Fruit fly (Drosophila melanogaster) whole organism, embryonic: ENCODE measurements around the gene CG6106.

Experiments used
- Awh ChIP-seq: fragments of 200-800 bp; sonication (Bioruptor generic); IDR thresholded peaks from 2 replicates; pipeline ENCODE4, ENCODE4 v1.3.6; 2022; ENCODE audit warnings: missing biosample characterization, missing genetic modification characterization
- CG10147 ChIP-seq: fragments of 200-800 bp; sonication (Bioruptor generic); optimal IDR thresholded peaks from 2 replicates; lab custom pipeline; 2019; ENCODE audit warnings: missing biosample characterization, mild to moderate bottlenecking, missing genetic modification characterization, moderate library complexity
- CG11093 ChIP-seq: fragments of 200-800 bp; sonication (Bioruptor generic); IDR thresholded peaks from 3 replicates; pipeline ENCODE4 v1.3.6; 2022; ENCODE audit warnings: missing biosample characterization, missing genetic modification characterization
- CG11398 ChIP-seq: fragments of 200-800 bp; sonication (Bioruptor generic); optimal IDR thresholded peaks from 2 replicates; lab custom pipeline; 2016; ENCODE audit warnings: missing biosample characterization, missing genetic modification characterization
- CG1233 ChIP-seq: fragments of 200-800 bp; sonication (Bioruptor generic); optimal IDR thresholded peaks from 4 replicates; lab custom pipeline; 2018; ENCODE audit warnings: missing biosample characterization, mild to moderate bottlenecking, missing genetic modification characterization
- CG13296 ChIP-seq: fragments of 200-800 bp; sonication (Bioruptor generic); optimal IDR thresholded peaks from 3 replicates; lab custom pipeline; 2018; ENCODE audit warnings: missing biosample characterization, mild to moderate bottlenecking, missing genetic modification characterization
- CG13424 ChIP-seq: fragments of 200-800 bp; sonication (Bioruptor generic); optimal IDR thresholded peaks from 2 replicates; lab custom pipeline; 2019; ENCODE audit warnings: missing biosample characterization, mild to moderate bottlenecking, missing genetic modification characterization, moderate library complexity
- CG14050 ChIP-seq: fragments of 200-800 bp; sonication (Bioruptor generic); IDR thresholded peaks from 3 replicates; pipeline ENCODE4 v1.3.6; 2022; ENCODE audit warnings: missing biosample characterization, missing genetic modification characterization
- CG1792 ChIP-seq: fragments of 200-800 bp; sonication (Bioruptor generic); optimal IDR thresholded peaks from 2 replicates; lab custom pipeline; 2016; ENCODE audit warnings: missing biosample characterization, missing genetic modification characterization
- CG31224 ChIP-seq: fragments of 200-800 bp; sonication (Bioruptor generic); IDR thresholded peaks from 2 replicates; pipeline ENCODE4 v1.3.6; 2022; ENCODE audit warnings: missing biosample characterization, missing genetic modification characterization
- CG3163 ChIP-seq: fragments of 200-800 bp; sonication (Bioruptor generic); optimal IDR thresholded peaks from 3 replicates; lab custom pipeline; 2016; ENCODE audit warnings: missing biosample characterization, missing genetic modification characterization
- CG3847 ChIP-seq: fragments of 200-800 bp; sonication (Bioruptor generic); IDR thresholded peaks from 2 replicates; pipeline ENCODE4 v1.3.6; 2022; ENCODE audit warnings: missing biosample characterization, missing genetic modification characterization
- CG3995 ChIP-seq: fragments of 200-800 bp; sonication (Bioruptor generic); optimal IDR thresholded peaks from 3 replicates; lab custom pipeline; 2016; ENCODE audit warnings: missing biosample characterization, missing genetic modification characterization
- CG4854 ChIP-seq: fragments of 200-800 bp; sonication (Bioruptor generic); optimal IDR thresholded peaks from 2 replicates; lab custom pipeline; 2016; ENCODE audit warnings: missing biosample characterization, missing genetic modification characterization, inconsistent platforms
- CG6254 ChIP-seq: fragments of 200-800 bp; sonication (Bioruptor generic); optimal IDR thresholded peaks from 3 replicates; lab custom pipeline; 2017; ENCODE audit warnings: mild to moderate bottlenecking, missing biosample characterization, missing genetic modification reagents, missing genetic modification characterization
- CG6813 ChIP-seq: fragments of 200-800 bp; sonication (Bioruptor generic); optimal IDR thresholded peaks from 2 replicates; lab custom pipeline; 2017; ENCODE audit warnings: missing biosample characterization, missing genetic modification characterization, mild to moderate bottlenecking, moderate library complexity, missing genetic modification reagents
- CG7963 ChIP-seq: fragments of 200-800 bp; sonication (Bioruptor generic); IDR thresholded peaks from 3 replicates; pipeline ENCODE4 v1.3.6; 2022; ENCODE audit warnings: missing biosample characterization, missing genetic modification characterization; ENCODE audit not compliant: partially characterized antibody
- Chrac-16 ChIP-seq: fragments of 200-800 bp; sonication (Bioruptor generic); optimal IDR thresholded peaks from 3 replicates; lab custom pipeline; 2016; ENCODE audit warnings: missing biosample characterization, missing genetic modification characterization
- E2f1 ChIP-seq: fragments of 200-800 bp; sonication (Bioruptor generic); IDR thresholded peaks from 2 replicates; pipeline ENCODE4 v1.3.6; 2022; ENCODE audit warnings: missing biosample characterization, missing genetic modification characterization
- E2f2 ChIP-seq: fragments of 200-800 bp; sonication (Bioruptor generic); IDR thresholded peaks from 2 replicates; pipeline ENCODE4 v1.3.6; 2022; ENCODE audit warnings: missing biosample characterization, missing genetic modification characterization
- ERR ChIP-seq: fragments of 200-800 bp; sonication (Bioruptor generic); optimal IDR thresholded peaks from 2 replicates; lab custom pipeline; 2016; ENCODE audit warnings: missing biosample characterization, missing genetic modification characterization
- HLH3B ChIP-seq: fragments of 200-800 bp; sonication (Bioruptor generic); IDR thresholded peaks from 2 replicates; pipeline ENCODE4 v1.3.6; 2022; ENCODE audit warnings: missing biosample characterization, missing genetic modification characterization
- Mad ChIP-seq: fragments of 200-800 bp; sonication (Bioruptor generic); optimal IDR thresholded peaks from 2 replicates; lab custom pipeline; 2016; ENCODE audit warnings: missing biosample characterization, missing genetic modification characterization
- Meics ChIP-seq: fragments of 200-800 bp; sonication (Bioruptor generic); optimal IDR thresholded peaks from 2 replicates; lab custom pipeline; 2017; ENCODE audit warnings: missing biosample characterization, mild to moderate bottlenecking, missing genetic modification characterization
- Stat92E ChIP-seq, 3 experiments: fragments of >200 bp in 2 of 3; fragments of 200-800 bp in 1 of 3; sonication (Bioruptor generic) in 1 of 3; optimal IDR thresholded peaks; 2 replicates each; lab custom pipeline; 2017 to 2019; ENCODE audit warnings: missing biosample characterization in 3 of 3, missing genetic modification characterization in 3 of 3, mild to moderate bottlenecking in 1 of 3, moderate library complexity in 1 of 3
- Xbp1 ChIP-seq: fragments of 200-800 bp; sonication (Bioruptor generic); optimal IDR thresholded peaks from 3 replicates; lab custom pipeline; 2016; ENCODE audit warnings: missing biosample characterization, mild to moderate bottlenecking, missing genetic modification characterization
- ase ChIP-seq: fragments of 200-800 bp; sonication (Bioruptor generic); IDR thresholded peaks from 3 replicates; pipeline ENCODE4 v1.3.6; 2022; ENCODE audit warnings: missing biosample characterization, missing genetic modification characterization
- bcd ChIP-seq: fragments of 200-800 bp; sonication (Bioruptor generic); optimal IDR thresholded peaks from 2 replicates; lab custom pipeline; 2017; ENCODE audit warnings: missing biosample characterization, mild to moderate bottlenecking, missing genetic modification characterization
- cad ChIP-seq: fragments of >200 bp; optimal IDR thresholded peaks from 2 replicates; lab custom pipeline; 2017; ENCODE audit warnings: missing biosample characterization, missing genetic modification characterization
- corto ChIP-seq: fragments of 200-800 bp; sonication (Bioruptor generic); optimal IDR thresholded peaks from 2 replicates; lab custom pipeline; 2016; ENCODE audit warnings: missing biosample characterization, mild to moderate bottlenecking, missing genetic modification characterization, moderate library complexity
- eyg ChIP-seq: fragments of 200-800 bp; sonication (Bioruptor generic); optimal IDR thresholded peaks from 3 replicates; lab custom pipeline; 2016; ENCODE audit warnings: missing biosample characterization, missing genetic modification characterization
- fd102C ChIP-seq: fragments of 200-800 bp; sonication (Bioruptor generic); optimal IDR thresholded peaks from 2 replicates; lab custom pipeline; 2018; ENCODE audit warnings: missing biosample characterization, mild to moderate bottlenecking, missing genetic modification characterization, moderate library complexity
- gro ChIP-seq: fragments of 200-800 bp; sonication (Bioruptor generic); optimal IDR thresholded peaks from 2 replicates; lab custom pipeline; 2016; ENCODE audit warnings: missing biosample characterization, missing genetic modification characterization
- gt ChIP-seq: fragments of 200-800 bp; sonication (Bioruptor generic); IDR thresholded peaks from 2 replicates; pipeline ENCODE4 v1.3.6; 2022; ENCODE audit warnings: missing biosample characterization, missing genetic modification characterization
- h ChIP-seq: fragments of >200 bp; optimal IDR thresholded peaks from 2 replicates; lab custom pipeline; 2017
- ham ChIP-seq: fragments of 200-800 bp; sonication (Bioruptor generic); IDR thresholded peaks from 2 replicates; pipeline ENCODE4 v1.3.6; 2022; ENCODE audit warnings: missing biosample characterization, missing genetic modification characterization
- kni ChIP-seq: fragments of 200-800 bp; sonication (Bioruptor generic); optimal IDR thresholded peaks from 3 replicates; lab custom pipeline; 2017; ENCODE audit warnings: mild to moderate bottlenecking, missing biosample characterization, missing genetic modification reagents, missing genetic modification characterization
- lola ChIP-seq, 3 experiments: fragments of >200 bp in 2 of 3; fragments of 200-800 bp in 1 of 3; sonication (Bioruptor generic) in 1 of 3; optimal IDR thresholded peaks; 2 replicates each; lab custom pipeline; 2017 to 2019; ENCODE audit warnings: missing biosample characterization in 3 of 3, missing genetic modification characterization in 3 of 3, mild to moderate bottlenecking in 1 of 3, moderate library complexity in 1 of 3
- mld ChIP-seq: fragments of 200-800 bp; sonication (Bioruptor generic); IDR thresholded peaks from 3 replicates; pipeline ENCODE4 v1.3.6; 2022; ENCODE audit warnings: missing biosample characterization, missing genetic modification characterization; ENCODE audit not compliant: partially characterized antibody
- nerfin-2 ChIP-seq: fragments of 200-800 bp; sonication (Bioruptor generic); IDR thresholded peaks from 2 replicates; pipeline ENCODE4 v1.3.6; 2022; ENCODE audit warnings: missing biosample characterization, missing genetic modification characterization; ENCODE audit not compliant: partially characterized antibody
- pnt ChIP-seq: fragments of 200-800 bp; sonication (Bioruptor generic); optimal IDR thresholded peaks from 3 replicates; lab custom pipeline; 2016; ENCODE audit warnings: missing biosample characterization, missing genetic modification characterization
- ro ChIP-seq: fragments of 200-800 bp; sonication (Bioruptor generic); IDR thresholded peaks from 2 replicates; pipeline ENCODE4 v1.3.6; 2022; ENCODE audit warnings: missing biosample characterization, missing genetic modification characterization
- run ChIP-seq: fragments of 200-800 bp; sonication (Bioruptor generic); optimal IDR thresholded peaks from 3 replicates; lab custom pipeline; 2018; ENCODE audit warnings: missing biosample characterization, mild to moderate bottlenecking, missing genetic modification characterization
- slbo ChIP-seq: fragments of 200-800 bp; sonication (Bioruptor generic); IDR thresholded peaks from 2 replicates; pipeline ENCODE4 v1.3.6; 2022; ENCODE audit warnings: missing biosample characterization, missing genetic modification characterization
- slp2 ChIP-seq: fragments of 200-800 bp; sonication (Bioruptor generic); optimal IDR thresholded peaks from 2 replicates; lab custom pipeline; 2016; ENCODE audit warnings: missing biosample characterization, missing genetic modification characterization
- stc ChIP-seq: fragments of 200-800 bp; sonication (Bioruptor generic); IDR thresholded peaks from 2 replicates; pipeline ENCODE4 v1.3.6; 2022; ENCODE audit warnings: missing biosample characterization, missing genetic modification characterization
- tio ChIP-seq: fragments of 200-800 bp; sonication (Bioruptor generic); optimal IDR thresholded peaks from 2 replicates; lab custom pipeline; 2017; ENCODE audit warnings: missing biosample characterization, missing genetic modification characterization, inconsistent platforms
- tll ChIP-seq, 2 experiments: fragments of 200-800 bp in 1 of 2; fragments of >200 bp in 1 of 2; sonication (Bioruptor generic) in 1 of 2; optimal IDR thresholded peaks; 2 replicates each; lab custom pipeline; 2017 to 2019; ENCODE audit warnings: missing biosample characterization in 2 of 2, missing genetic modification characterization in 2 of 2, mild to moderate bottlenecking in 1 of 2, moderate library complexity in 1 of 2
- vfl ChIP-seq: fragments of 200-800 bp; sonication (Bioruptor generic); optimal IDR thresholded peaks from 2 replicates; lab custom pipeline; 2016; ENCODE audit warnings: missing biosample characterization, missing genetic modification characterization

CG6106 gene

DNA sequence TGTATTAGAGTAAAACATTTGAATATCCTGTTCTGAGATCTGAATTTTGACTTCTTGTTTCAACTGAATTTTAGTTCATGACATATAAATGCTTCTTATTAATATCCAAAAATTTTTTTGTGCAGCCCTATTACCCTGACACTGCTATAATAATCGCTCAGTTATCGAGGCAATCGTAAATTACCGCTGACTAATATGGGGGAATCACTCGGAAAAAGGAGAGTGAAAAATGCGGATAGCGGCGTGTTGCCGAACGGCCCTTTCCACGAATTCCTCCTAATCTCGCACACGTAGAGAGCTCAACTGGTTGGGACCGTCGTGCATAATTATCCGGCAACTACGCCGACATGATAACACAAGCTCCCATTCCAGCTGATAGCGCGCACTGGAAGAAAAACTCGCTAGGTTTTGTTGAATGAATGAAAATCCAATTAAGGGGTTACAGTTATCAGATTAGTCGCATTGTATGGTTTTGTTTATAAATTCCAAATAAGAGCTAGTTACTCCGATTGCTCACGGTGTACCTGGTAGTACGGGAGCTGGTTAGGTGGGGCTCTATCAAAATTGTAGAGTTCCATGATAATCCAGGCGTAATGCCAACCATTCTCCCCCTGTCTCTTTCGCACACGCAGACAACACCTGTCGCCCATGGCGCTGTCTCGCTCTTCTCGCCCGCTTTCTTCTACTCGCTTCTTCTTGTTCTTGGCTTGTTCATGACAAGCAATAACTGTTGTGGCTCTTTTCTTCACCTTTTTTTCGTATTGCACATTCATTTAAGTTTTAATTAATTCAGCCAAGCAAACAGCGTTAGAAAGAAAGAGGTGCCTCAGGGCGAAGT is 9.3 kb downstream of the CG6106 start (continued):
- TF ChIP-seq run (tag; lab: Kevin White, UChicago) (no peak), gt (GFP tag; lab: Robert Waterston, UW) (no peak; the same call in 1 of the 2 replicates), CG1233 (GFP tag; lab: Kevin White, UChicago) (peak; percentile 42), CG1792 (GFP tag; lab: Kevin White, UChicago) (peak; percentile 61), fd102C (GFP tag; lab: Kevin White, UChicago) (no peak), kni (GFP tag; lab: Kevin White, UChicago) (peak; percentile 57), E2f1 (GFP tag; lab: Robert Waterston, UW) (peak; percentile 59), CG11093 (peak; percentile 46; the same call in 2 of the 3 replicates), Awh (peak; percentile 56), CG10147 (peak; percentile 10), Stat92E (GFP tag; optimal IDR thresholded peaks at IDR 0.05; lab: Kevin White, UChicago) (no peak), HLH3B (peak; percentile 75), stc (peak; percentile 73), nerfin-2 (GFP tag; lab: Robert Waterston, UW) (no peak), CG7963 (no peak), h (no peak), lola (GFP tag; optimal IDR thresholded peaks at IDR 0.05; lab: Kevin White, UChicago) (peak in 2 of 3 experiments; percentile 8 to 15), ro (GFP tag; lab: Robert Waterston, UW) (no peak), CG4854 (GFP tag; lab: Kevin White, UChicago) (peak; percentile 22), tll (GFP tag; optimal IDR thresholded peaks at IDR 0.05; lab: Kevin White, UChicago) (no peak), Mad (GFP tag; lab: Kevin White, UChicago) (no peak), bcd (peak; percentile 75), slp2 (GFP tag; lab: Kevin White, UChicago) (peak; percentile 49), pnt (GFP tag; lab: Kevin White, UChicago) (peak; percentile 66), ham (GFP tag; lab: Robert Waterston, UW) (no peak), ERR (GFP tag; lab: Kevin White, UChicago) (peak; percentile 65), slbo (GFP tag; lab: Robert Waterston, UW) (peak; percentile 88), Xbp1 (peak; percentile 41), mld (no peak), CG14050 (GFP tag; lab: Robert Waterston, UW) (peak; percentile 41; the same call in 2 of the 3 replicates), Meics (GFP tag; lab: Kevin White, UChicago) (peak; percentile 82), CG13296 (GFP tag; lab: Kevin White, UChicago) (peak; percentile 67), CG13424 (peak; percentile 59), corto (peak; percentile 0), CG6813 (peak; percentile 67), cad (no peak), CG31224 (GFP tag; lab: Robert Waterston, UW) (peak; percentile 70), gro (GFP tag; lab: Kevin White, UChicago) (peak; percentile 82), CG3847 (GFP tag; lab: Robert Waterston, UW) (peak; percentile 60), CG11398 (GFP tag; lab: Kevin White, UChicago) (peak; percentile 19), Chrac-16 (peak; percentile 33), vfl (peak; percentile 60), CG3163 (GFP tag; lab: Kevin White, UChicago) (peak; percentile 48), CG6254 (GFP tag; lab: Kevin White, UChicago) (peak; percentile 50), tio (no peak), E2f2 (GFP tag; lab: Robert Waterston, UW) (no peak), CG3995 (peak; percentile 55), ase (peak; percentile 69; the same call in 2 of the 3 replicates), eyg (GFP tag; lab: Kevin White, UChicago) (peak; percentile 38)
